Worm (Caenorhabditis elegans): ENCODE data around the gene F40G9.15.

- no peak for TF ChIP-seq fos-1 (tag; optimal IDR thresholded peaks at IDR 0.05)
- TF ChIP-seq vab-15 (tag; optimal IDR thresholded peaks at IDR 0.05), result no peak
- no peak for TF ChIP-seq pqm-1 (tag; optimal IDR thresholded peaks at IDR 0.05)
- no peak for TF ChIP-seq nhr-76 (tag; optimal IDR thresholded peaks at IDR 0.05)
- no peak for TF ChIP-seq nhr-28 (tag; optimal IDR thresholded peaks at IDR 0.05)
- no peak for TF ChIP-seq lin-39 (tag; optimal IDR thresholded peaks at IDR 0.05)
- no peak for TF ChIP-seq aha-1 (tag; optimal IDR thresholded peaks at IDR 0.05)
- TF ChIP-seq mep-1 (tag; optimal IDR thresholded peaks at IDR 0.05), result no peak
- TF ChIP-seq tbx-2 (tag; optimal IDR thresholded peaks at IDR 0.05), result no peak
- no peak for TF ChIP-seq lin-13 (GFP tag; optimal IDR thresholded peaks at IDR 0.05)
- TF ChIP-seq lin-15B (tag; optimal IDR thresholded peaks at IDR 0.05), result no peak
- TF ChIP-seq unc-62 (GFP tag; optimal IDR thresholded peaks at IDR 0.05), result no peak
- TF ChIP-seq nhr-47 (tag; optimal IDR thresholded peaks at IDR 0.05), result no peak
Observed at ce11 chrIII:189280-189679, 7.1 kb downstream of the F40G9.15 start.
